Fruit fly (Drosophila melanogaster) whole organism, wandering third instar larva: Measurements from ENCODE around the gene Tango6.

Source experiments
- CG32264 ChIP-seq: fragments of 200-800 bp; sonication (Bioruptor generic); optimal IDR thresholded peaks from 2 replicates; lab custom pipeline; 2016; ENCODE audit warnings: missing biosample characterization, missing genetic modification characterization
- CrebA ChIP-seq: fragments of 200-800 bp; sonication (Bioruptor generic); optimal IDR thresholded peaks from 2 replicates; lab custom pipeline; 2016; ENCODE audit warnings: missing biosample characterization, mild to moderate bottlenecking, missing genetic modification characterization, borderline replicate concordance
- Dfd ChIP-seq: fragments of >200 bp; optimal IDR thresholded peaks from 2 replicates; lab custom pipeline; 2017; ENCODE audit warnings: missing biosample characterization, missing genetic modification characterization
- Dif ChIP-seq: fragments of 200-275, 200-300 bp; sonication (Bioruptor generic); optimal IDR thresholded peaks from 2 replicates; lab custom pipeline; 2018; ENCODE audit warnings: missing biosample characterization, missing genetic modification characterization; ENCODE audit not compliant: partially characterized antibody
- GATAd ChIP-seq: sonication (Bioruptor generic); optimal IDR thresholded peaks from 2 replicates; lab custom pipeline; 2016; ENCODE audit warnings: missing biosample characterization, missing genetic modification characterization
- HLH106 ChIP-seq: fragments of 200-800 bp; optimal IDR thresholded peaks from 3 replicates; lab custom pipeline; 2019; ENCODE audit warnings: missing biosample characterization, mild to moderate bottlenecking, missing genetic modification characterization, moderate library complexity
- Hnf4 ChIP-seq: fragments of 200-800 bp; sonication (Bioruptor generic); optimal IDR thresholded peaks from 2 replicates; lab custom pipeline; 2016; ENCODE audit warnings: missing biosample characterization, mild to moderate bottlenecking, missing genetic modification characterization
- Hr83 ChIP-seq: fragments of 200-300 bp; sonication (Bioruptor generic); optimal IDR thresholded peaks from 2 replicates; lab custom pipeline; 2016; ENCODE audit warnings: missing biosample characterization, mild to moderate bottlenecking, missing genetic modification characterization, moderate library complexity; ENCODE audit not compliant: poor library complexity, severe bottlenecking
- Jra ChIP-seq: sonication (Bioruptor generic); optimal IDR thresholded peaks from 2 replicates; lab custom pipeline; 2016; ENCODE audit warnings: missing biosample characterization, missing genetic modification characterization
- Mio ChIP-seq: sonication (Bioruptor generic); optimal IDR thresholded peaks from 2 replicates; lab custom pipeline; 2016; ENCODE audit warnings: missing biosample characterization, missing genetic modification characterization
- Myc ChIP-seq: fragments of >200 bp; optimal IDR thresholded peaks from 2 replicates; lab custom pipeline; 2017
- OdsH ChIP-seq: fragments of 200-800 bp; sonication (Bioruptor generic); optimal IDR thresholded peaks from 2 replicates; lab custom pipeline; 2016; ENCODE audit warnings: missing biosample characterization, mild to moderate bottlenecking, missing genetic modification characterization
- Sp1 ChIP-seq: fragments of 200-800 bp; sonication (Bioruptor generic); optimal IDR thresholded peaks from 3 replicates; lab custom pipeline; 2019; ENCODE audit warnings: missing biosample characterization, mild to moderate bottlenecking, missing genetic modification characterization, moderate library complexity
- Vsx2 ChIP-seq: fragments of 200-300, 225-300 bp; sonication (Bioruptor generic); optimal IDR thresholded peaks from 2 replicates; lab custom pipeline; 2018; ENCODE audit warnings: missing biosample characterization, missing genetic modification characterization; ENCODE audit not compliant: partially characterized antibody
- br ChIP-seq: fragments of 200-800 bp; sonication (Bioruptor generic); optimal IDR thresholded peaks from 2 replicates; lab custom pipeline; 2016; ENCODE audit warnings: missing biosample characterization, missing genetic modification characterization
- brk ChIP-seq: fragments of 200-800 bp; sonication (Bioruptor generic); optimal IDR thresholded peaks from 2 replicates; lab custom pipeline; 2016; ENCODE audit warnings: missing biosample characterization, mild to moderate bottlenecking, missing genetic modification characterization
- dl ChIP-seq, 2 experiments: fragments of 175-275, 200-275 bp in 1 of 2; fragments of 200-275 bp in 1 of 2; sonication (Bioruptor generic); optimal IDR thresholded peaks; lab custom pipeline; 2018; ENCODE audit warnings: mild to moderate bottlenecking in 2 of 2, missing biosample characterization in 2 of 2, missing genetic modification characterization in 2 of 2, moderate library complexity in 2 of 2; ENCODE audit not compliant: partially characterized antibody in 2 of 2, insufficient read depth in 1 of 2
- dmrt93B ChIP-seq: fragments of 200-800 bp; sonication (Bioruptor generic); optimal IDR thresholded peaks from 2 replicates; lab custom pipeline; 2018; ENCODE audit warnings: missing biosample characterization, mild to moderate bottlenecking, missing genetic modification characterization
- dsf ChIP-seq: sonication (Bioruptor generic); optimal IDR thresholded peaks from 2 replicates; lab custom pipeline; 2016; ENCODE audit warnings: missing biosample characterization, missing genetic modification characterization, borderline replicate concordance
- fru ChIP-seq: fragments of 200-800 bp; sonication (Bioruptor generic); optimal IDR thresholded peaks from 3 replicates; lab custom pipeline; 2016; ENCODE audit warnings: missing biosample characterization, mild to moderate bottlenecking, missing genetic modification characterization
- h ChIP-seq: fragments of 200-800 bp; sonication (Bioruptor generic); optimal IDR thresholded peaks from 3 replicates; lab custom pipeline; 2016; ENCODE audit warnings: missing biosample characterization, mild to moderate bottlenecking, missing genetic modification characterization
- lola ChIP-seq: fragments of >200 bp; optimal IDR thresholded peaks from 2 replicates; lab custom pipeline; 2017; ENCODE audit warnings: missing biosample characterization, missing genetic modification characterization
- psq ChIP-seq: fragments of 200-800 bp; sonication (Bioruptor generic); optimal IDR thresholded peaks from 3 replicates; lab custom pipeline; 2017; ENCODE audit warnings: missing biosample characterization, mild to moderate bottlenecking, missing genetic modification characterization, moderate library complexity
- rgr ChIP-seq: fragments of 200-800 bp; sonication (Bioruptor generic); optimal IDR thresholded peaks from 3 replicates; lab custom pipeline; 2016; ENCODE audit warnings: missing biosample characterization, mild to moderate bottlenecking, missing genetic modification characterization
- sv ChIP-seq: fragments of 200-800 bp; sonication (Bioruptor generic); optimal IDR thresholded peaks from 3 replicates; lab custom pipeline; 2016; ENCODE audit warnings: missing biosample characterization, missing genetic modification characterization
- tai ChIP-seq: sonication (Bioruptor generic); optimal IDR thresholded peaks from 2 replicates; lab custom pipeline; 2016; ENCODE audit warnings: missing biosample characterization, missing genetic modification characterization
- usp ChIP-seq: fragments of >200 bp; optimal IDR thresholded peaks from 2 replicates; lab custom pipeline; 2017; ENCODE audit warnings: missing biosample characterization, missing genetic modification characterization
- woc ChIP-seq: sonication (Bioruptor generic); optimal IDR thresholded peaks from 2 replicates; lab custom pipeline; 2016; ENCODE audit warnings: missing biosample characterization, mild to moderate bottlenecking, missing genetic modification characterization

The Tango6 gene

dm6 chr2L:18929595-18929994 lies 39.2 kb upstream of the Tango6 start:
- TF ChIP-seq psq (GFP tag; lab: Kevin White, UChicago) (no peak), Jra (GFP tag; lab: Kevin White, UChicago) (no peak), dl (GFP tag; optimal IDR thresholded peaks at IDR 0.05; lab: Kevin White, UChicago; ENCODE audit: insufficient read depth in 1 of 2, partially characterized antibody in 2 of 2) (no peak), dmrt93B (GFP tag; lab: Kevin White, UChicago) (no peak), h (no peak), fru (GFP tag; lab: Kevin White, UChicago) (no peak), usp (GFP tag; lab: Kevin White, UChicago) (no peak), rgr (GFP tag; lab: Kevin White, UChicago) (no peak), woc (GFP tag; lab: Kevin White, UChicago) (no peak), HLH106 (tag; lab: Kevin White, UChicago) (no peak), CrebA (no peak), CG32264 (GFP tag; lab: Kevin White, UChicago) (no peak), lola (no peak), Mio (GFP tag; lab: Kevin White, UChicago) (no peak), Hnf4 (GFP tag; lab: Kevin White, UChicago) (no peak), Hr83 (GFP tag; lab: Kevin White, UChicago) (no peak), sv (GFP tag; lab: Kevin White, UChicago) (no peak), GATAd (GFP tag; lab: Kevin White, UChicago) (no peak), tai (GFP tag; lab: Kevin White, UChicago) (no peak), Sp1 (no peak)

dm6 chr2L:18930352-18931122 lies 38.3 kb upstream of the Tango6 start:
- TF ChIP-seq Dfd (GFP tag; lab: Kevin White, UChicago) (no peak), psq (GFP tag; lab: Kevin White, UChicago) (no peak), Myc (lab: Kevin White, UChicago) (no peak), h (no peak)

DNA sequence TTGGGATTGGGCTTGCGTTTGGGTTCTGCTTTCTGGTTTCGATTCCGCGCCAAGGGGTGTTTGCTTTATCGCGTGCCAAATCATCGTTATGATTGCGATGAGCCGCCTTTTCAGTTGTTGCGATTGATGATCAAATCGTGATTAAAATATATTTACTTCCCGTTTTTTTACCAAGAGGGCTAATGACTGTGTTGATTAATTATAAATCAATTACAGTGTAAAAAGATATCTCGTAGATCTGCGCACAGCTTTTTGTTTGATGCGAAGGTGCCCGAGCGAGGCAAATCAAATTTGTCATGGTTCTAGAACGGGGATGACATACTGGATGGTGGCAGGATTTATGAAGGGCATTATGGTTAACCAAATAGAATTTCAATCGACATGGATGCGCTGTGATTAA lies 35.0 kb upstream of the Tango6 start:
- TF ChIP-seq Jra (GFP tag; lab: Kevin White, UChicago) (no peak), CrebA (no peak)

dm6 chr2L:18934588-18934987 lies 34.2 kb upstream of the Tango6 start:
- TF ChIP-seq sv (GFP tag; lab: Kevin White, UChicago) (no peak), brk (GFP tag; lab: Kevin White, UChicago) (no peak), OdsH (no peak), lola (no peak)

DNA sequence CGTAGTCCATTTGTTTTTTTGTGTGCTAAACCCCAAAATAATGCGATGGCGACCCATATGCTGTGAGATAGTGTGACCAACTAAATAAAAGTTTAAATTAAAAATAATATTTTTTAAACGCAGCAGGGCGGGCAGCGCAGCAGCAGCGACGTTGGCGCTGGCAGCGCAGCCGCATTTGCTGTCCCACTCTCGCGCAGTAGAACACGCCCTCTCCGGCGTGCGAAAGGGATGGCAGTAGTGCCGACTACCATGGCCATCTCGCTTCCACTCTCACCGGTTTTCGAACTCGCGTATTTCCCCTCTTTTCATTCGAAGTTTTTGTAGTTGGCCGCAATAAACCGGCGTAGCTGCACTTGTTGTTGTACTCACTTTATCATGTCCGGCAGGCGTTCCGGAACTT lies 32.8 kb upstream of the Tango6 start:
- peak; percentile 64 for TF ChIP-seq Hr83 (GFP tag; lab: Kevin White, UChicago)
- TF ChIP-seq CG32264 (GFP tag; lab: Kevin White, UChicago) = no peak
- TF ChIP-seq Vsx2 (GFP tag; lab: Kevin White, UChicago) = peak; percentile 5
- peak; percentile 67 for TF ChIP-seq Myc (lab: Kevin White, UChicago)
- TF ChIP-seq Dif = peak; percentile 71
- TF ChIP-seq br (GFP tag; lab: Kevin White, UChicago) = no peak

- TF ChIP-seq Mio (GFP tag; lab: Kevin White, UChicago) = no peak
- no peak for TF ChIP-seq dsf (GFP tag; lab: Kevin White, UChicago)
- TF ChIP-seq Hr83 (GFP tag; lab: Kevin White, UChicago) = no peak
- no peak for TF ChIP-seq dmrt93B (GFP tag; lab: Kevin White, UChicago)
- TF ChIP-seq rgr (GFP tag; lab: Kevin White, UChicago) = no peak
- no peak for TF ChIP-seq OdsH
- TF ChIP-seq br (GFP tag; lab: Kevin White, UChicago) = no peak
Measured at dm6 chr2L:18943309-18943708, 25.5 kb upstream of the Tango6 start.
